Fruit fly (Drosophila melanogaster): Measurements from ENCODE around the gene CG18599.

The CG18599 gene

dm6 chr3R:18310766-18311367 is 43.3 kb downstream of the CG18599 start (continued):
- no peak for TF ChIP-seq B-H1 (GFP tag; IDR thresholded peaks at IDR 0.05)
- TF ChIP-seq Scr (GFP tag; IDR thresholded peaks at IDR 0.05; ENCODE audit: partially characterized antibody): peak; percentile 25; the same call in 1 of the 2 replicates
- TF ChIP-seq Hey (tag; optimal IDR thresholded peaks at IDR 0.05): no peak
- peak; percentile 32 for TF ChIP-seq PHDP (tag; optimal IDR thresholded peaks at IDR 0.05)
- TF ChIP-seq CG5245 (GFP tag; optimal IDR thresholded peaks at IDR 0.05): no peak
- no peak for TF ChIP-seq CG10274 (GFP tag; optimal IDR thresholded peaks at IDR 0.05)
- no peak for TF ChIP-seq Eip74EF (GFP tag; optimal IDR thresholded peaks at IDR 0.05)
- no peak for TF ChIP-seq Fer3 (tag; optimal IDR thresholded peaks at IDR 0.05)
- no peak for TF ChIP-seq wor (GFP tag; IDR thresholded peaks at IDR 0.05)
- TF ChIP-seq Ptx1 (GFP tag; IDR thresholded peaks at IDR 0.05): peak; percentile 31; the same call in 1 of the 2 replicates
- TF ChIP-seq Fer2 (tag; optimal IDR thresholded peaks at IDR 0.05): no peak
- peak; percentile 67 for TF ChIP-seq crol (GFP tag; IDR thresholded peaks at IDR 0.05)
- TF ChIP-seq CG3995 (GFP tag; optimal IDR thresholded peaks at IDR 0.05): no peak
- no peak for TF ChIP-seq hth (optimal IDR thresholded peaks at IDR 0.05)
- no peak for TF ChIP-seq CG14667 (GFP tag; IDR thresholded peaks at IDR 0.05)
- no peak for TF ChIP-seq NfI (GFP tag; optimal IDR thresholded peaks at IDR 0.05)
- no peak for TF ChIP-seq onecut (GFP tag; IDR thresholded peaks at IDR 0.05)
- TF ChIP-seq so (GFP tag; IDR thresholded peaks at IDR 0.05): no peak
- TF ChIP-seq Camta (GFP tag; optimal IDR thresholded peaks at IDR 0.05): no peak
- TF ChIP-seq phol (tag; optimal IDR thresholded peaks at IDR 0.05): peak; percentile 49
- peak; percentile 47 for TF ChIP-seq odd (GFP tag; optimal IDR thresholded peaks at IDR 0.05)
- no peak for TF ChIP-seq CG9437 (GFP tag; optimal IDR thresholded peaks at IDR 0.05)
- TF ChIP-seq crc (GFP tag; optimal IDR thresholded peaks at IDR 0.05): no peak
- no peak for TF ChIP-seq jumu (GFP tag; optimal IDR thresholded peaks at IDR 0.05)
- TF ChIP-seq CG10654 (GFP tag; optimal IDR thresholded peaks at IDR 0.05): no peak
- no peak for TF ChIP-seq Meics (GFP tag; optimal IDR thresholded peaks at IDR 0.05)
- TF ChIP-seq CG17385 (GFP tag; optimal IDR thresholded peaks at IDR 0.05): peak; percentile 27
- TF ChIP-seq kah (GFP tag; optimal IDR thresholded peaks at IDR 0.05): no peak
- no peak for TF ChIP-seq CG9215 (GFP tag; IDR thresholded peaks at IDR 0.05)
- no peak for TF ChIP-seq ase (GFP tag; IDR thresholded peaks at IDR 0.05)
- no peak for TF ChIP-seq CG15011 (GFP tag; optimal IDR thresholded peaks at IDR 0.05)
- TF ChIP-seq CG1602 (GFP tag; optimal IDR thresholded peaks at IDR 0.05): peak; percentile 10
- TF ChIP-seq CG6791 (GFP tag; IDR thresholded peaks at IDR 0.05; ENCODE audit: partially characterized antibody): no peak
- no peak for TF ChIP-seq CG14710 (tag; optimal IDR thresholded peaks at IDR 0.05)
- TF ChIP-seq CG12659 (GFP tag; optimal IDR thresholded peaks at IDR 0.05): peak; percentile 56
- no peak for TF ChIP-seq sisA (GFP tag; IDR thresholded peaks at IDR 0.05)
- TF ChIP-seq Atf-2 (GFP tag; optimal IDR thresholded peaks at IDR 0.05): no peak
- TF ChIP-seq CG3065 (GFP tag; optimal IDR thresholded peaks at IDR 0.05): no peak
- peak; percentile 22; the same call in 1 of the 2 replicates for TF ChIP-seq vvl (GFP tag; IDR thresholded peaks at IDR 0.05)
- TF ChIP-seq CG11085 (GFP tag; IDR thresholded peaks at IDR 0.05): peak; percentile 10; the same call in 1 of the 2 replicates
- no peak for TF ChIP-seq fru (optimal IDR thresholded peaks at IDR 0.05)
- no peak for TF ChIP-seq esg (GFP tag; conservative IDR thresholded peaks at IDR 0.05)
- 0 out of 2 replicates have a peak, but pooled peaks have one; percentile 33 for TF ChIP-seq sob (GFP tag; IDR thresholded peaks at IDR 0.05)
- no peak for TF ChIP-seq corto (GFP tag; optimal IDR thresholded peaks at IDR 0.05)
- TF ChIP-seq Oaz (GFP tag; IDR thresholded peaks at IDR 0.05): no peak
- TF ChIP-seq z (GFP tag; IDR thresholded peaks at IDR 0.05): peak; percentile 93
- no peak for TF ChIP-seq BEAF-32 (GFP tag; optimal IDR thresholded peaks at IDR 0.05)
- TF ChIP-seq Vsx1 (GFP tag; optimal IDR thresholded peaks at IDR 0.05): no peak
- TF ChIP-seq CG17612 (GFP tag; IDR thresholded peaks at IDR 0.05): no peak
- peak; percentile 2 for TF ChIP-seq Abd-B (GFP tag; optimal IDR thresholded peaks at IDR 0.05)
- no peak for TF ChIP-seq vnd (GFP tag; IDR thresholded peaks at IDR 0.05; ENCODE audit: partially characterized antibody)

All from whole organism, embryonic.